Fruit fly (Drosophila melanogaster) whole organism, prepupa: ENCODE measurements around the gene CG43391.
A peak's percentile ranks its signal among the peaks of the same experiment; 100 is the strongest.

Experiments
- CG10669 ChIP-seq: fragments of 200-800 bp; sonication (Bioruptor generic); optimal IDR thresholded peaks from 3 replicates; lab custom pipeline; 2018; ENCODE audit warnings: missing biosample characterization, mild to moderate bottlenecking, missing genetic modification characterization, moderate library complexity
- CG11294 ChIP-seq: fragments of 200-800 bp; sonication (Bioruptor generic); IDR thresholded peaks from 2 replicates; pipeline ENCODE4 v1.3.6; 2022; ENCODE audit warnings: missing biosample characterization, missing genetic modification characterization
- CG11762 ChIP-seq: fragments of 200-800 bp; sonication (Bioruptor generic); optimal IDR thresholded peaks from 3 replicates; lab custom pipeline; 2016; ENCODE audit warnings: missing biosample characterization, missing genetic modification characterization; ENCODE audit not compliant: insufficient read depth
- CG11902 ChIP-seq: fragments of 200-800 bp; sonication (Bioruptor generic); optimal IDR thresholded peaks from 3 replicates; lab custom pipeline; 2016; ENCODE audit warnings: missing biosample characterization, missing genetic modification characterization
- CG15336 ChIP-seq: fragments of 200-800 bp; sonication (Bioruptor generic); IDR thresholded peaks from 2 replicates; pipeline ENCODE4 v1.3.6; 2022; ENCODE audit warnings: missing biosample characterization, missing genetic modification characterization
- CG1621 ChIP-seq: fragments of 200-800 bp; sonication (Bioruptor generic); optimal IDR thresholded peaks from 3 replicates; lab custom pipeline; 2018; ENCODE audit warnings: missing biosample characterization, mild to moderate bottlenecking, missing genetic modification characterization
- CG16779 ChIP-seq: fragments of 200-800 bp; sonication (Bioruptor generic); optimal IDR thresholded peaks from 3 replicates; lab custom pipeline; 2017; ENCODE audit warnings: missing biosample characterization, mild to moderate bottlenecking, missing genetic modification characterization
- CG31627 ChIP-seq: fragments of 200-800 bp; sonication (Bioruptor generic); optimal IDR thresholded peaks from 3 replicates; lab custom pipeline; 2016; ENCODE audit warnings: missing biosample characterization, missing genetic modification characterization
- CG32006 ChIP-seq: fragments of 200-800 bp; sonication (Bioruptor generic); optimal IDR thresholded peaks from 3 replicates; lab custom pipeline; 2017; ENCODE audit warnings: missing biosample characterization, mild to moderate bottlenecking, missing genetic modification characterization
- CG34406 ChIP-seq: fragments of 200-800 bp; sonication (Bioruptor generic); optimal IDR thresholded peaks from 3 replicates; lab custom pipeline; 2016; ENCODE audit warnings: missing biosample characterization, missing genetic modification characterization
- CG3919 ChIP-seq: fragments of 200-800 bp; sonication (Bioruptor generic); optimal IDR thresholded peaks from 3 replicates; lab custom pipeline; 2016; ENCODE audit warnings: missing biosample characterization, missing genetic modification characterization
- CG4318 ChIP-seq: fragments of 200-800 bp; sonication (Bioruptor generic); optimal IDR thresholded peaks from 3 replicates; lab custom pipeline; 2017; ENCODE audit warnings: missing biosample characterization, mild to moderate bottlenecking, missing genetic modification characterization
- CG6163 ChIP-seq: fragments of 200-800 bp; sonication (Bioruptor generic); IDR thresholded peaks from 3 replicates; pipeline ENCODE4 v1.3.6; 2022; ENCODE audit warnings: missing biosample characterization, missing genetic modification characterization
- CG6276 ChIP-seq: fragments of 200-800 bp; sonication (Bioruptor generic); optimal IDR thresholded peaks from 2 replicates; lab custom pipeline; 2017; ENCODE audit warnings: missing biosample characterization, mild to moderate bottlenecking, missing genetic modification characterization
- CG6808 ChIP-seq: fragments of 200-800 bp; sonication (Bioruptor generic); optimal IDR thresholded peaks from 3 replicates; lab custom pipeline; 2017; ENCODE audit warnings: missing biosample characterization, missing genetic modification characterization, mild to moderate bottlenecking, moderate library complexity, missing genetic modification reagents
- CG8119 ChIP-seq: fragments of 200-800 bp; sonication (Bioruptor generic); IDR thresholded peaks from 3 replicates; pipeline ENCODE4 v1.3.6; 2022; ENCODE audit warnings: missing biosample characterization, missing genetic modification characterization
- CG8632 ChIP-seq: fragments of 200-800 bp; sonication (Bioruptor generic); optimal IDR thresholded peaks from 3 replicates; lab custom pipeline; 2016; ENCODE audit warnings: missing biosample characterization, missing genetic modification characterization
- CG9139 ChIP-seq: fragments of 200-800 bp; sonication (Bioruptor generic); optimal IDR thresholded peaks from 3 replicates; lab custom pipeline; 2017; ENCODE audit warnings: missing biosample characterization, mild to moderate bottlenecking, missing genetic modification characterization
- Eip78C ChIP-seq: fragments of 200-800 bp; sonication (Bioruptor generic); peaks from one replicate; lab custom pipeline; 2016; ENCODE audit warnings: missing biosample characterization, missing genetic modification characterization
- Eip93F ChIP-seq: fragments of 200-800 bp; sonication (Bioruptor generic); optimal IDR thresholded peaks from 2 replicates; lab custom pipeline; 2016; ENCODE audit warnings: missing biosample characterization, mild to moderate bottlenecking, missing genetic modification characterization
- Gug ChIP-seq: fragments of 200-800 bp; sonication (Bioruptor generic); IDR thresholded peaks from 2 replicates; pipeline ENCODE4 v1.3.6; 2022; ENCODE audit warnings: missing biosample characterization, missing genetic modification characterization
- Hr38 ChIP-seq: sonication (Bioruptor generic); optimal IDR thresholded peaks from 2 replicates; lab custom pipeline; 2016; ENCODE audit warnings: missing biosample characterization, missing genetic modification characterization
- Hr39 ChIP-seq: fragments of 200-800 bp; sonication (Bioruptor generic); optimal IDR thresholded peaks from 2 replicates; lab custom pipeline; 2016; ENCODE audit warnings: missing biosample characterization, missing genetic modification characterization
- Lpt ChIP-seq: fragments of 200-800 bp; sonication (Bioruptor generic); optimal IDR thresholded peaks from 3 replicates; lab custom pipeline; 2016; ENCODE audit warnings: missing biosample characterization, missing genetic modification characterization
- Met ChIP-seq: fragments of 200-800 bp; sonication (Bioruptor generic); optimal IDR thresholded peaks from 3 replicates; lab custom pipeline; 2016; ENCODE audit warnings: missing biosample characterization, missing genetic modification characterization
- Sox102F ChIP-seq: fragments of 200-800 bp; sonication (Bioruptor generic); optimal IDR thresholded peaks from 2 replicates; lab custom pipeline; 2016; ENCODE audit warnings: missing biosample characterization, mild to moderate bottlenecking, missing genetic modification characterization
- achi ChIP-seq: fragments of 200-800 bp; sonication (Bioruptor generic); optimal IDR thresholded peaks from 3 replicates; lab custom pipeline; 2016; ENCODE audit warnings: missing biosample characterization, missing genetic modification characterization
- acj6 ChIP-seq: fragments of 200-800 bp; sonication (Bioruptor generic); optimal IDR thresholded peaks from 3 replicates; lab custom pipeline; 2016; ENCODE audit warnings: missing biosample characterization, missing genetic modification characterization
- dsx ChIP-seq: fragments of 200-800 bp; optimal IDR thresholded peaks from 3 replicates; lab custom pipeline; 2019; ENCODE audit warnings: missing biosample characterization, mild to moderate bottlenecking, missing genetic modification characterization, moderate library complexity; ENCODE audit not compliant: poor library complexity, severe bottlenecking
- eg ChIP-seq: fragments of 200-800 bp; sonication (Bioruptor generic); IDR thresholded peaks from 3 replicates; pipeline ENCODE4 v1.3.6; 2022; ENCODE audit warnings: missing biosample characterization, missing genetic modification characterization
- esn ChIP-seq: fragments of 200-800 bp; sonication (Bioruptor generic); optimal IDR thresholded peaks from 2 replicates; lab custom pipeline; 2016; ENCODE audit warnings: missing biosample characterization, mild to moderate bottlenecking, missing genetic modification characterization, moderate library complexity
- fd85E ChIP-seq: fragments of 200-800 bp; sonication (Bioruptor generic); optimal IDR thresholded peaks from 3 replicates; lab custom pipeline; 2016; ENCODE audit warnings: missing biosample characterization, missing genetic modification characterization
- fkh ChIP-seq: fragments of 200-800 bp; sonication (Bioruptor generic); optimal IDR thresholded peaks from 3 replicates; lab custom pipeline; 2017; ENCODE audit warnings: missing biosample characterization, mild to moderate bottlenecking, missing genetic modification characterization, moderate library complexity
- lz ChIP-seq: fragments of 200-800 bp; sonication (Bioruptor generic); optimal IDR thresholded peaks from 3 replicates; lab custom pipeline; 2016; ENCODE audit warnings: missing biosample characterization, missing genetic modification characterization
- net ChIP-seq: fragments of 200-800 bp; sonication (Bioruptor generic); optimal IDR thresholded peaks from 3 replicates; lab custom pipeline; 2016; ENCODE audit warnings: missing biosample characterization, missing genetic modification characterization
- pdm3 ChIP-seq: fragments of 200-800 bp; sonication (Bioruptor generic); optimal IDR thresholded peaks from 3 replicates; lab custom pipeline; 2016; ENCODE audit warnings: missing biosample characterization, missing genetic modification characterization
- salr ChIP-seq, 2 experiments: fragments of 200-800 bp; sonication (Bioruptor generic); optimal IDR thresholded peaks; 3 replicates each; lab custom pipeline; 2016 to 2018; ENCODE audit warnings: missing biosample characterization in 2 of 2, missing genetic modification characterization in 2 of 2, mild to moderate bottlenecking in 1 of 2
- spab ChIP-seq: fragments of 200-800 bp; sonication (Bioruptor generic); optimal IDR thresholded peaks from 2 replicates; lab custom pipeline; 2017; ENCODE audit warnings: missing biosample characterization, mild to moderate bottlenecking, missing genetic modification characterization, missing genetic modification reagents
- ss ChIP-seq, 2 experiments: fragments of 200-800 bp; sonication (Bioruptor generic); optimal IDR thresholded peaks; 2 replicates in 1 of 2; 3 replicates in 1 of 2; lab custom pipeline; 2017 to 2018; ENCODE audit warnings: mild to moderate bottlenecking in 2 of 2, missing biosample characterization in 2 of 2, missing genetic modification characterization in 2 of 2, moderate library complexity in 1 of 2
- svp ChIP-seq: fragments of 200-800 bp; sonication (Bioruptor generic); peaks from one replicate; lab custom pipeline; 2016; ENCODE audit warnings: missing biosample characterization, missing genetic modification characterization
- topi ChIP-seq: fragments of 200-800 bp; sonication (Bioruptor generic); optimal IDR thresholded peaks from 3 replicates; lab custom pipeline; 2016; ENCODE audit warnings: missing biosample characterization, missing genetic modification characterization

CG43391 gene

DNA sequence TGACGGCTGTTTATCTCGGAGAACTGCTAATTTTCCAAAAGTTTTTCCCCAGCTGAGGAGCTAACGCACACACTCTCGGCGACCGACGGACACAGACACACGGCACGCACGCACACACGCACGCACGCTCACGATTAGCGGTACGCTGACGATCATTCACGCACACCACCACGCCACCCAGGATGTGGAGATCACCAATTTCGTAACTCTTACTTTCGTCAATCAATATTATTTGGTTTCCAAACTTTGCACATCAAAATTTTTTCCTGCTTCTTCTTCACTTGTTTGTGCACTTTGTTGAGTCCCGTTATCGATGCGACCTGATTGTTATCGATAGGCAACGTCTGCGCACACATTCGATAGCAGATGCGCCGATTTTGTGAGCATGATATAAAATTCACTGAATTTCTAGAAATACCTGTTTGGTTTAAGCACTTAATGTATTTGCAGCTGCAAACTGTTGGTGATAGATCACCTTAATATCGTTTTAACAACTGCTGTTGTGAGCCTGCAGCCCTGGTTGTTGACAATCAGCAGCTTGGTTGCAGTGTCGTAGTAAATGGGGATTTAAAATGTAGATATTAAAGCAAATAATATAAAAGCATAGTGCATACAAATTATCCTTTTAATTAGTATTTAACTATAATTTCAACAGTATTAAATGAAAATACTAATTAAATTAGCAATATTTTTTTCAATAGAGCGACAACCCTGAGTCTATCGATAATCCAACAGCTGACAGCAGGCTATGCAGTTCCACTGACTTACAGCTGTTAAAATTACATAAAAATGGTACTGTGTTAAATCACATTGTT is 18.7 kb downstream of the CG43391 start, which contains the start of the genes CG7394 and Mob2 (continued):
- TF ChIP-seq Met (GFP tag; lab: Kevin White, UChicago) (peak; percentile 91), fkh (GFP tag; lab: Kevin White, UChicago) (peak; percentile 86), CG6276 (peak; percentile 27), CG4318 (peak; percentile 78), dsx (GFP tag; lab: Kevin White, UChicago) (peak; percentile 80), salr (GFP tag; optimal IDR thresholded peaks at IDR 0.05; lab: Kevin White, UChicago) (peak; percentile 73 to 85), CG32006 (GFP tag; lab: Kevin White, UChicago) (peak; percentile 84), pdm3 (peak; percentile 92), lz (GFP tag; lab: Kevin White, UChicago) (peak; percentile 86), CG34406 (peak; percentile 89), Hr38 (GFP tag; lab: Kevin White, UChicago) (peak; percentile 53), achi (GFP tag; lab: Kevin White, UChicago) (peak; percentile 93), CG6808 (peak; percentile 70), spab (GFP tag; lab: Kevin White, UChicago) (peak; percentile 40), Eip93F (GFP tag; lab: Kevin White, UChicago) (peak; percentile 56), Lpt (GFP tag; lab: Kevin White, UChicago) (peak; percentile 60)

dm6 chr3L:11560885-11561284 is 19.9 kb downstream of the CG43391 start:
- TF ChIP-seq ss (GFP tag; optimal IDR thresholded peaks at IDR 0.05; lab: Kevin White, UChicago): peak; percentile 15 to 30
- TF ChIP-seq Hr39 (GFP tag; lab: Kevin White, UChicago): peak; percentile 33
- no peak for TF ChIP-seq fkh (GFP tag; lab: Kevin White, UChicago)
- peak; percentile 34; the same call in 2 of the 3 replicates for TF ChIP-seq CG6163 (GFP tag; lab: Robert Waterston, UW)
- TF ChIP-seq CG11294 (GFP tag; lab: Robert Waterston, UW): no peak
- TF ChIP-seq Eip93F (GFP tag; lab: Kevin White, UChicago): no peak
- no peak for TF ChIP-seq CG10669
- TF ChIP-seq svp (GFP tag; lab: Kevin White, UChicago): peak; percentile 98
- TF ChIP-seq acj6 (GFP tag; lab: Kevin White, UChicago): no peak
- no peak for TF ChIP-seq dsx (GFP tag; lab: Kevin White, UChicago)
- TF ChIP-seq, all 60 proteins: peak for 4

dm6 chr3L:11557209-11557608 is 23.6 kb downstream of the CG43391 start:
- TF ChIP-seq CG1621 (peak; percentile 25), Sox102F (no peak), esn (no peak), CG11902 (GFP tag; lab: Kevin White, UChicago) (no peak), svp (GFP tag; lab: Kevin White, UChicago) (peak; percentile 74), CG10669 (peak; percentile 37), ss (GFP tag; optimal IDR thresholded peaks at IDR 0.05; lab: Kevin White, UChicago) (peak; percentile 81 to 82), CG3919 (GFP tag; lab: Kevin White, UChicago) (peak; percentile 46), achi (GFP tag; lab: Kevin White, UChicago) (no peak), CG6276 (peak; percentile 91), CG8632 (GFP tag; lab: Kevin White, UChicago) (no peak), dsx (GFP tag; lab: Kevin White, UChicago) (peak; percentile 20), CG15336 (GFP tag; lab: Robert Waterston, UW) (peak; percentile 58; the same call in 1 of the 2 replicates), eg (peak; percentile 74; the same call in 2 of the 3 replicates), CG31627 (GFP tag; lab: Kevin White, UChicago) (no peak), CG11762 (GFP tag; lab: Kevin White, UChicago) (peak; percentile 8), net (peak; percentile 70), topi (GFP tag; lab: Kevin White, UChicago) (no peak), Eip78C (GFP tag; lab: Kevin White, UChicago) (peak; percentile 40), salr (GFP tag; optimal IDR thresholded peaks at IDR 0.05; lab: Kevin White, UChicago) (peak in 1 of 2 experiments; percentile 11), spab (GFP tag; lab: Kevin White, UChicago) (peak; percentile 65), CG9139 (GFP tag; lab: Kevin White, UChicago) (peak; percentile 83), CG6163 (GFP tag; lab: Robert Waterston, UW) (peak; percentile 69), Gug (GFP tag; lab: Robert Waterston, UW) (0 out of 2 replicates have a peak, but pooled peaks have one; percentile 16), Lpt (GFP tag; lab: Kevin White, UChicago) (peak; percentile 28), CG6808 (peak; percentile 70), pdm3 (no peak), CG8119 (GFP tag; lab: Robert Waterston, UW) (peak; percentile 72), CG32006 (GFP tag; lab: Kevin White, UChicago) (peak; percentile 0), CG16779 (tag; lab: Kevin White, UChicago) (peak; percentile 71), fd85E (no peak), CG11294 (GFP tag; lab: Robert Waterston, UW) (no peak)
